Fruit fly (Drosophila melanogaster) Kc167 (cell line): Measurements from ENCODE around the gene CG12766.

Experiments used
- h ChIP-seq: fragments of >200 bp; optimal IDR thresholded peaks from 3 replicates; lab custom pipeline; 2018; ENCODE audit warnings: missing external identifiers
- psq ChIP-seq: fragments of >200 bp; optimal IDR thresholded peaks from 2 replicates; lab custom pipeline; 2017; ENCODE audit warnings: missing external identifiers
- ttk ChIP-seq: sonication (Bioruptor generic); optimal IDR thresholded peaks from 2 replicates; lab custom pipeline; 2017; ENCODE audit warnings: missing external identifiers

DNA sequence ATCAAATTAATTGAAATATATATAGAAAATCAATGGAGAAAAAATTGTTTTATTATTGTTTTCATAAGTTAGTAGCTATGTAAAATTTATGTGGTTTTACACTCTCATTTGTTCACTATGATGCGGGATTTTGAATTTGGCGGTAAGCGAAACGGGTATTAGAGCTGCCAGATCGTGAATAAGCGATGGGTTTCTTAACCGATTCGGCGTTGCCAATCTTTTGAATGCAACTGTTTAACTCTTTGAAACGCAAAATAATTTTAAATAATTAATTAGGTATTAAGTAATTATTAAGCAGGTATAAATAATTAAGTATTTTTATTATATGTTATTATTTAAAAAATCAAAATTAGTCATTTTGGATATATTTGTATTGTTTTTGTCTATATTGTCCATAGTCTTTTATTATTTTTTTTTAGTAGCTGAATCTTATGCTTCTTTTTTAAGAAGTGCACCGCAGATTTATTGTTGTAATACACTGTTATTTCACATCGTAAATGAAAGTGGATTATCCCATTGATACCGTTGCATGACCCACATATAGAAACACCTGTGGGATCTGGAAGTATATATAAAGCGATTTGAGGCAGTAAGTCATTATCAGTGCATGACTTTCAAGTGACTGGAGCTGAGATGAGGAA lies 7.5 kb upstream of the CG12766 start, which contains the start of gene CG10853:
- TF ChIP-seq h (lab: Kevin White, UChicago): no peak
- no peak for TF ChIP-seq ttk (lab: Kevin White, UChicago)
- TF ChIP-seq psq (lab: Kevin White, UChicago): no peak
